Fruit fly (Drosophila melanogaster): Measurements from ENCODE around the gene CG2336.

Gene CG2336

dm6 chr3R:6580484-6580883 is at the start of gene CG2336:
Gene CG2336 (plus strand): TSS chr3R:6580784.
- TF ChIP-seq dsx (GFP tag; optimal IDR thresholded peaks at IDR 0.05; ENCODE audit: poor library complexity, severe bottlenecking), result no peak
- no peak for TF ChIP-seq CG6163 (GFP tag; IDR thresholded peaks at IDR 0.05)
- TF ChIP-seq CG16779 (tag; optimal IDR thresholded peaks at IDR 0.05), result no peak
- TF ChIP-seq Eip78C (GFP tag), result no peak
- TF ChIP-seq CG7368 (GFP tag; optimal IDR thresholded peaks at IDR 0.05), result no peak
- TF ChIP-seq salr (GFP tag; optimal IDR thresholded peaks at IDR 0.05), result no peak
- no peak for TF ChIP-seq CG10631 (GFP tag; optimal IDR thresholded peaks at IDR 0.05)
- TF ChIP-seq CG10669 (GFP tag; optimal IDR thresholded peaks at IDR 0.05), result no peak
- TF ChIP-seq pdm3 (GFP tag; optimal IDR thresholded peaks at IDR 0.05), result no peak
- no peak for TF ChIP-seq ss (GFP tag; optimal IDR thresholded peaks at IDR 0.05)
- TF ChIP-seq CG8632 (GFP tag; optimal IDR thresholded peaks at IDR 0.05), result no peak
- TF ChIP-seq CG6276 (GFP tag; optimal IDR thresholded peaks at IDR 0.05), result no peak
- no peak for TF ChIP-seq lz (GFP tag; optimal IDR thresholded peaks at IDR 0.05)

DNA sequence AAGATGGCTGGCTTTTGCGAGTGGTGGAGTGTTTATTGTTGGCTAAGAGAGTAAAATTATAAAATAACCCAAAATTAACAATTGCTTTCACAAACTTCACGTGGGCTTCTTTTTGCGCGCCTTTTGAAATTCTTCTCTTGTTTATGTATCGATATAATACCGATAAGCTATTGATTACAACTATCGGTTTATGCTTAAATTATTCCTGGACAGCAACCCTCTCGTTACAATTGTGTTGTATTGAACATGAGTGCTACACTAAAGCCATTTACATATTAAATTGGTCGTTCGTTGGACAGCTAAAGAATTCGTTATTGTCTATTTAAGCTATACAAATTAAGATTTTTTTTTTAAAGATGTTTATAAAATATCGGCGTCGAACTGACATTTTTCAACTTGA is 46.5 kb upstream of the CG2336 start:
- no peak for TF ChIP-seq Eip75B (GFP tag; optimal IDR thresholded peaks at IDR 0.05)
- no peak for TF ChIP-seq pdm3 (GFP tag; optimal IDR thresholded peaks at IDR 0.05)
- TF ChIP-seq CG4318 (GFP tag; optimal IDR thresholded peaks at IDR 0.05), result no peak
- no peak for TF ChIP-seq topi (GFP tag; optimal IDR thresholded peaks at IDR 0.05)

DNA sequence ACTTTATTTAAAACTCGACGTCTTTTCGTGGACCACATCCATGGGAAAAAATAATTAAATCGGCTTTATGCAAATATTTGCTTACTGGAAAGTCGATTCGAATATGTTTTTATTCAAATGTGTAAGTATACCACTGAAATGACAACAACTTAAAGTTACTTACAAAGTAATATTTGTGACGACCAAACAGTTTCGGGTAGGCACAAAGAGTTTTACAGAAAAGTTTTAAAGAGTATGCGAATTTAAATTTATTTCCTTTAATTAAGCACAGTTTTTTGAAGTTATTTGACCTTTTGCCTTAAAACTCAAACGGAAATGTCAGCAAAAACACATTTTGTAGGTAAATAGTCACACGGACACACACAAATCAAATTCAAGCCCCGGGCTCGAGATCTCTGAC is 31.8 kb upstream of the CG2336 start, which contains the start of gene Pif2:
Pif2 (plus strand) TSS at position 301 of the 400 bp plus-strand sequence.
- no peak for TF ChIP-seq dac (GFP tag; optimal IDR thresholded peaks at IDR 0.05)
- TF ChIP-seq fd85E (GFP tag; optimal IDR thresholded peaks at IDR 0.05), result no peak
- no peak for TF ChIP-seq CG6808 (GFP tag; optimal IDR thresholded peaks at IDR 0.05)
- no peak for TF ChIP-seq CG6163 (GFP tag; IDR thresholded peaks at IDR 0.05)
- no peak for TF ChIP-seq cyc (GFP tag; optimal IDR thresholded peaks at IDR 0.05)
- TF ChIP-seq CG6276 (GFP tag; optimal IDR thresholded peaks at IDR 0.05), result no peak
- no peak for TF ChIP-seq CG34406 (GFP tag; optimal IDR thresholded peaks at IDR 0.05)
- no peak for TF ChIP-seq salr (GFP tag; optimal IDR thresholded peaks at IDR 0.05)
- TF ChIP-seq CG10631 (GFP tag; optimal IDR thresholded peaks at IDR 0.05), result no peak
- no peak for TF ChIP-seq CG31627 (GFP tag; optimal IDR thresholded peaks at IDR 0.05)
- no peak for TF ChIP-seq Ets96B (tag; optimal IDR thresholded peaks at IDR 0.05)
- no peak for TF ChIP-seq Hr4 (GFP tag; optimal IDR thresholded peaks at IDR 0.05)
- no peak for TF ChIP-seq CG8632 (GFP tag; optimal IDR thresholded peaks at IDR 0.05)
- TF ChIP-seq Sox15 (GFP tag; optimal IDR thresholded peaks at IDR 0.05), result no peak
- TF ChIP-seq eg (GFP tag; IDR thresholded peaks at IDR 0.05), result no peak
- no peak for TF ChIP-seq CG11902 (GFP tag; optimal IDR thresholded peaks at IDR 0.05)

DNA sequence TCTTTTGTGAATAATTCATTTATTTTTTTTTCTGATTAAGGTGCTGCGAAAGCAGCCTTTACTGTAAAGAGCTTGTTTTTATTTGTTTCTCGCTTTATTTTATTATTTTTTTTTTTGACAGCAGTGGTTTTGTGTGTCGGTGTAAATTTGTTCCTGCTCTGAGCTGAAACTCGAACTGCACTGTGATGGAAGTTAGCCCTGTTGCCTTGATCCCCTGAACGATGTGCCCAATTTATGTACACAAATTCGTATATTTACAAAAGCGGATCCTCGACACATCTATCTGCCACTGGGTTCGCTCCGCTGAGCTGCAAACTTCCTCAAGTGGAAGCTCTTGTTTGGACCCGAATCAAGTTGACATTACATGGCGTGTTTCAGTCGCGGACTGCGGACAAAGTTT is 20.3 kb upstream of the CG2336 start, which contains the start of gene CG1137:
CG1137 (minus strand) TSS at position 101 of the 400 bp plus-strand sequence.
- TF ChIP-seq Ets21C (GFP tag; optimal IDR thresholded peaks at IDR 0.05) (no peak), Met (GFP tag; optimal IDR thresholded peaks at IDR 0.05) (no peak), dsx (GFP tag; optimal IDR thresholded peaks at IDR 0.05; ENCODE audit: poor library complexity, severe bottlenecking) (no peak), Smox (GFP tag; optimal IDR thresholded peaks at IDR 0.05) (no peak), CG6276 (GFP tag; optimal IDR thresholded peaks at IDR 0.05) (no peak), CG9139 (GFP tag; optimal IDR thresholded peaks at IDR 0.05) (no peak), lz (GFP tag; optimal IDR thresholded peaks at IDR 0.05) (no peak), cyc (GFP tag; optimal IDR thresholded peaks at IDR 0.05) (no peak), fd59A (GFP tag; optimal IDR thresholded peaks at IDR 0.05) (no peak), CG8319 (GFP tag; optimal IDR thresholded peaks at IDR 0.05) (no peak), OdsH (GFP tag; optimal IDR thresholded peaks at IDR 0.05) (no peak), eg (GFP tag; IDR thresholded peaks at IDR 0.05) (no peak), esn (GFP tag; optimal IDR thresholded peaks at IDR 0.05) (no peak), CG6163 (GFP tag; IDR thresholded peaks at IDR 0.05) (no peak), Hr4 (GFP tag; optimal IDR thresholded peaks at IDR 0.05) (no peak), Eip75B (GFP tag; optimal IDR thresholded peaks at IDR 0.05) (no peak), CG3919 (GFP tag; optimal IDR thresholded peaks at IDR 0.05) (no peak), Sox14 (GFP tag; optimal IDR thresholded peaks at IDR 0.05) (no peak), CG6854 (GFP tag; optimal IDR thresholded peaks at IDR 0.05) (no peak)
